Worm (Caenorhabditis elegans) whole organism, L1 larva: ENCODE measurements around the gene ZK154.1.
A peak's percentile ranks its signal among the peaks of the same experiment; 100 is the strongest.

Source experiments
- C16A3.4 ChIP-seq: fragments of 150-350 bp; optimal IDR thresholded peaks from 2 replicates; lab custom pipeline; 2014; ENCODE audit warnings: missing biosample characterization, missing genetic modification characterization
- F16B12.6 ChIP-seq: fragments of 150-350 bp; optimal IDR thresholded peaks from 2 replicates; lab custom pipeline; 2014; ENCODE audit warnings: missing biosample characterization, missing genetic modification characterization
- Y116A8C.19 ChIP-seq: sonication (generic microtip); optimal IDR thresholded peaks from 2 replicates; lab custom pipeline; 2016; ENCODE audit warnings: missing compliant biosample characterization, missing genetic modification characterization, borderline replicate concordance
- aha-1 ChIP-seq: fragments of 150-350 bp; optimal IDR thresholded peaks from 2 replicates; lab custom pipeline; 2014; ENCODE audit warnings: missing biosample characterization, missing genetic modification characterization
- alr-1 ChIP-seq: fragments of 200-800 bp; sonication (Bioruptor generic); optimal IDR thresholded peaks from 2 replicates; lab custom pipeline; 2018; ENCODE audit warnings: borderline replicate concordance, mild to moderate bottlenecking, missing genetic modification characterization, missing compliant biosample characterization
- aly-2 ChIP-seq: fragments of 150-350 bp; optimal IDR thresholded peaks from 2 replicates; lab custom pipeline; 2014; ENCODE audit warnings: missing biosample characterization, missing genetic modification characterization
- blmp-1 ChIP-seq: fragments of 150-350 bp; optimal IDR thresholded peaks from 2 replicates; lab custom pipeline; 2014; ENCODE audit warnings: missing biosample characterization, missing genetic modification characterization
- ceh-63 ChIP-seq: fragments of 200-800 bp; sonication (Bioruptor generic); optimal IDR thresholded peaks from 2 replicates; lab custom pipeline; 2018; ENCODE audit warnings: mild to moderate bottlenecking, missing genetic modification characterization, missing compliant biosample characterization
- ceh-82 ChIP-seq, 3 experiments: fragments of 150-350 bp in 1 of 3; sonication (generic microtip) in 2 of 3; optimal IDR thresholded peaks; 2 replicates each; lab custom pipeline; 2014 to 2017; ENCODE audit warnings: missing biosample characterization in 3 of 3, missing genetic modification characterization in 3 of 3
- dpl-1 ChIP-seq, 3 experiments: fragments of 150-350 bp in 2 of 3; sonication (generic microtip) in 1 of 3; optimal IDR thresholded peaks; 2 replicates each; lab custom pipeline; 2014 to 2017; ENCODE audit warnings: missing biosample characterization in 3 of 3, missing genetic modification characterization in 3 of 3, missing genetic modification reagents in 3 of 3
- dsc-1 ChIP-seq: sonication (generic microtip); optimal IDR thresholded peaks from 2 replicates; lab custom pipeline; 2016; ENCODE audit warnings: mild to moderate bottlenecking, missing genetic modification characterization, missing compliant biosample characterization
- egl-27 ChIP-seq, 2 experiments: fragments of 150-350 bp in 1 of 2; sonication (generic microtip); optimal IDR thresholded peaks; 3 replicates each; lab custom pipeline; 2017 to 2018; ENCODE audit warnings: missing biosample characterization in 2 of 2, missing genetic modification characterization in 2 of 2, missing genetic modification reagents in 2 of 2
- elt-3 ChIP-seq, 6 experiments: fragments of 150-350 bp in 1 of 6; sonication (generic microtip); optimal IDR thresholded peaks; 2 replicates each; lab custom pipeline; 2017 to 2018; ENCODE audit warnings: missing biosample characterization in 6 of 6, missing genetic modification characterization in 6 of 6, inconsistent platforms in 1 of 6
- fkh-4 ChIP-seq: sonication (generic microtip); optimal IDR thresholded peaks from 2 replicates; lab custom pipeline; 2016; ENCODE audit warnings: missing compliant biosample characterization, missing genetic modification characterization, borderline replicate concordance
- fkh-8 ChIP-seq: sonication (generic microtip); optimal IDR thresholded peaks from 2 replicates; lab custom pipeline; 2016; ENCODE audit warnings: mild to moderate bottlenecking, missing genetic modification characterization, missing compliant biosample characterization
- fos-1 ChIP-seq: fragments of 150-350 bp; optimal IDR thresholded peaks from 2 replicates; lab custom pipeline; 2014; ENCODE audit warnings: missing biosample characterization, missing genetic modification characterization
- hlh-17 ChIP-seq: fragments of 200-800 bp; sonication (Bioruptor generic); optimal IDR thresholded peaks from 2 replicates; lab custom pipeline; 2018; ENCODE audit warnings: missing genetic modification characterization, mild to moderate bottlenecking, missing compliant biosample characterization, moderate library complexity, borderline replicate concordance
- irx-1 ChIP-seq: sonication (generic microtip); optimal IDR thresholded peaks from 2 replicates; lab custom pipeline; 2016; ENCODE audit warnings: missing genetic modification characterization, missing compliant biosample characterization
- jun-1 ChIP-seq: fragments of 150-350 bp; optimal IDR thresholded peaks from 2 replicates; lab custom pipeline; 2014; ENCODE audit warnings: missing biosample characterization, missing genetic modification reagents, missing genetic modification characterization
- lin-35 ChIP-seq, 2 experiments: fragments of 150-350 bp; optimal IDR thresholded peaks; 2 replicates each; lab custom pipeline; 2014; ENCODE audit warnings: missing biosample characterization in 2 of 2, missing genetic modification characterization in 2 of 2, missing genetic modification reagents in 2 of 2
- lsy-2 ChIP-seq, 2 experiments: fragments of 150-350 bp; optimal IDR thresholded peaks; 2 replicates each; lab custom pipeline; 2014; ENCODE audit warnings: missing biosample characterization in 2 of 2, missing genetic modification characterization in 2 of 2
- mdl-1 ChIP-seq, 2 experiments: fragments of 150-350 bp; optimal IDR thresholded peaks; 2 replicates each; lab custom pipeline; 2014 to 2017; ENCODE audit warnings: missing biosample characterization in 2 of 2, missing genetic modification characterization in 2 of 2, inconsistent platforms in 1 of 2
- nhr-19 ChIP-seq: fragments of 200-800 bp; sonication (Bioruptor generic); conservative IDR thresholded peaks from 2 replicates; pipeline ENCODE4 v1.3.6; 2022; ENCODE audit warnings: missing genetic modification characterization, missing compliant biosample characterization
- nhr-71 ChIP-seq: sonication (generic microtip); optimal IDR thresholded peaks from 2 replicates; lab custom pipeline; 2016; ENCODE audit warnings: mild to moderate bottlenecking, missing genetic modification characterization, moderate library complexity, missing compliant biosample characterization
- nhr-76 ChIP-seq: sonication (generic microtip); optimal IDR thresholded peaks from 2 replicates; lab custom pipeline; 2017; ENCODE audit warnings: missing biosample characterization, missing genetic modification characterization
- nhr-77 ChIP-seq: fragments of 150-350 bp; optimal IDR thresholded peaks from 2 replicates; lab custom pipeline; 2014; ENCODE audit warnings: missing biosample characterization, missing genetic modification characterization
- nhr-84 ChIP-seq: sonication (generic microtip); optimal IDR thresholded peaks from 2 replicates; lab custom pipeline; 2017; ENCODE audit warnings: missing biosample characterization, missing genetic modification characterization
- nhr-85 ChIP-seq: sonication (generic microtip); peaks from one replicate; lab custom pipeline; 2016; ENCODE audit warnings: missing genetic modification characterization, inconsistent platforms, missing compliant biosample characterization
- nhr-90 ChIP-seq: sonication (generic microtip); optimal IDR thresholded peaks from 2 replicates; lab custom pipeline; 2016; ENCODE audit warnings: mild to moderate bottlenecking, missing genetic modification characterization, missing compliant biosample characterization; ENCODE audit not compliant: poor library complexity
- pax-3 ChIP-seq: fragments of 200-800 bp; sonication (Bioruptor generic); optimal IDR thresholded peaks from 2 replicates; lab custom pipeline; 2018; ENCODE audit warnings: mild to moderate bottlenecking, missing genetic modification characterization, moderate library complexity, missing compliant biosample characterization
- skn-1 ChIP-seq: fragments of 150-350 bp; optimal IDR thresholded peaks from 2 replicates; lab custom pipeline; 2014; ENCODE audit warnings: missing biosample characterization, missing genetic modification characterization
- snu-23 ChIP-seq: sonication (generic microtip); optimal IDR thresholded peaks from 2 replicates; lab custom pipeline; 2016; ENCODE audit warnings: missing genetic modification characterization, missing compliant biosample characterization
- sox-4 ChIP-seq: sonication (generic microtip); optimal IDR thresholded peaks from 2 replicates; lab custom pipeline; 2016; ENCODE audit warnings: missing genetic modification characterization, missing compliant biosample characterization
- sptf-1 ChIP-seq: fragments of 150-350 bp; optimal IDR thresholded peaks from 2 replicates; lab custom pipeline; 2014; ENCODE audit warnings: missing biosample characterization, missing genetic modification characterization
- unc-130 ChIP-seq: fragments of 150-350 bp; optimal IDR thresholded peaks from 2 replicates; lab custom pipeline; 2017; ENCODE audit warnings: missing biosample characterization, missing genetic modification characterization, inconsistent platforms
- unc-62 ChIP-seq: fragments of 150-350 bp; optimal IDR thresholded peaks from 2 replicates; lab custom pipeline; 2014; ENCODE audit warnings: missing biosample characterization, missing genetic modification reagents, missing genetic modification characterization
- unc-86 ChIP-seq: sonication (generic microtip); optimal IDR thresholded peaks from 2 replicates; lab custom pipeline; 2016; ENCODE audit warnings: missing genetic modification characterization, missing compliant biosample characterization
- vab-15 ChIP-seq: sonication (generic microtip); optimal IDR thresholded peaks from 2 replicates; lab custom pipeline; 2017; ENCODE audit warnings: missing genotype, mild to moderate bottlenecking, missing genetic modification characterization, missing compliant biosample characterization
- xbp-1 ChIP-seq: sonication (generic microtip); optimal IDR thresholded peaks from 2 replicates; lab custom pipeline; 2016; ENCODE audit warnings: missing genetic modification characterization, missing compliant biosample characterization
- zag-1 ChIP-seq: fragments of 150-350 bp; optimal IDR thresholded peaks from 2 replicates; lab custom pipeline; 2014; ENCODE audit warnings: missing biosample characterization, missing genetic modification characterization
- ztf-4 ChIP-seq: fragments of 150-350 bp; optimal IDR thresholded peaks from 2 replicates; lab custom pipeline; 2014; ENCODE audit warnings: missing biosample characterization, missing genetic modification characterization

ZK154.1 gene

DNA sequence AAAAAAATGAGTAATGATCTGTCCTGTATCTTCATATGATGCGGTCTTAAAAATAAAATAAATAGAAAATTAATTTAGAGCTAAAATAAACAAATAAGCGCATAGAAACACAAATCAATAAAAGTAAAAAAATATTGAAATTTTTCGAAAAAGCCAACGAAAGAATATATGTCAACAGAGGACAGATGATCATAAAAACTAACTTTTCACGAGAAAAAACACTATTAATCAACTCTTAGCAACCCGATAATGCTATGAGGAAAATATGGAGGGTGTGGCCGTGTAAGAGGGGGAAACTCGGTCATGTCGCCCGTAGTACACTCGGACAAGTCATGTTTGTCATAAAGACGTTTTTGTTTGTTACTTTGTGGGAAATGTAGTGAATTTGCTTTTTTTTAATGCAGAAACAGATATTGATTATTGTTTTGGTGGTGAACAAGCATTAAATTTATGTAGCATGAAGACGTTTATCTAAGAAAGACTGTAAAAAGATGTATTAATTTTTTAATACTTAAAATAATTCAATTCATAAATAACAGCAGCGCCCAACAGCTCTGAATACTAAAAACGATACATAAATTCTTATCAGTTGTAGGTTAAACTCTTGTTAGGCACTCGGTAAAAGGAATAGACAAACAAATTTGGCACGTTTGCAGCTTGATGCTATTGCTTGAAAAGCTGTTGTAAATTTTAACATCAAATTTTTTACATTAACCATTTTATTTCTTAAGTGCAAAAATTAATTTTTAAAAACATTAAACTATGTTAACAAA is 19.1 kb downstream of the ZK154.1 start, which contains the start of gene adm-4 (continued):
- TF ChIP-seq unc-62 (GFP tag; lab: Kevin White, UChicago) (no peak), nhr-90 (tag; lab: Kevin White, UChicago) (peak; percentile 67), sox-4 (tag; lab: Kevin White, UChicago) (peak; percentile 46), ceh-82 (tag; optimal IDR thresholded peaks at IDR 0.05; lab: Kevin White, UChicago) (peak in 1 of 3 experiments; percentile 28), alr-1 (tag; lab: Kevin White, UChicago) (no peak), xbp-1 (tag; lab: Kevin White, UChicago) (peak; percentile 64), irx-1 (tag; lab: Kevin White, UChicago) (peak; percentile 66), sptf-1 (no peak), aly-2 (no peak), Y116A8C.19 (no peak)
- TF ChIP-seq, all 84 proteins: peak for 35

DNA sequence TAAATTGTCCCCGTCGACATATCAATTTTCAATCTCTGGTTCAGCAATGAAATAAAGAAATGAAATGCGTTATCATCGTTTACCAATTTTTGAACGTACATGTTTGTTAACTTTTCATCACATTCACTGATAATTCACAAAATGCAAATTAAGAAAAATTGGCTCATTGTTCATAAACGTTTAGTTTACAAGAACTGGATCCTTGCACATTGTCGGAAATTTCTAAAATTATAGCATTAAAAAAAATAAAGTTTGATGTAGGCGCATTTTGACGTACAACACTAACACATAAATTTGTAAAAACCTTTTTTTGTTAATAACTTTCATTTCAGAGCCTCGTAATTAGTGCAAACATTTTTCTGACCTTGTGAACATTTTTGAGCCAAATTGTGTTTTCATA is 20.3 kb downstream of the ZK154.1 start, which contains the start of gene gpx-7:
gpx-7 (minus strand) TSS at position 101 of the 400 bp plus-strand sequence.
- TF ChIP-seq aly-2 (no peak), fkh-8 (tag; lab: Kevin White, UChicago) (no peak), nhr-90 (tag; lab: Kevin White, UChicago) (no peak), nhr-77 (tag; lab: Kevin White, UChicago) (no peak), egl-27 (tag; optimal IDR thresholded peaks at IDR 0.05; lab: Kevin White, UChicago) (no peak), skn-1 (tag; lab: Kevin White, UChicago) (no peak), unc-130 (tag; lab: Kevin White, UChicago) (no peak), dpl-1 (GFP tag; optimal IDR thresholded peaks at IDR 0.05; lab: Kevin White, UChicago) (no peak), zag-1 (tag; lab: Kevin White, UChicago) (no peak), nhr-76 (no peak), aha-1 (tag; lab: Kevin White, UChicago) (no peak), dsc-1 (tag; lab: Kevin White, UChicago) (no peak), jun-1 (tag; lab: Kevin White, UChicago) (no peak), pax-3 (tag; lab: Kevin White, UChicago) (no peak), snu-23 (GFP tag; lab: Kevin White, UChicago) (no peak), unc-62 (GFP tag; lab: Kevin White, UChicago) (no peak), F16B12.6 (no peak), fos-1 (tag; lab: Kevin White, UChicago) (no peak), hlh-17 (GFP tag; lab: Kevin White, UChicago) (no peak), elt-3 (tag; optimal IDR thresholded peaks at IDR 0.05; lab: Kevin White, UChicago) (no peak)

DNA sequence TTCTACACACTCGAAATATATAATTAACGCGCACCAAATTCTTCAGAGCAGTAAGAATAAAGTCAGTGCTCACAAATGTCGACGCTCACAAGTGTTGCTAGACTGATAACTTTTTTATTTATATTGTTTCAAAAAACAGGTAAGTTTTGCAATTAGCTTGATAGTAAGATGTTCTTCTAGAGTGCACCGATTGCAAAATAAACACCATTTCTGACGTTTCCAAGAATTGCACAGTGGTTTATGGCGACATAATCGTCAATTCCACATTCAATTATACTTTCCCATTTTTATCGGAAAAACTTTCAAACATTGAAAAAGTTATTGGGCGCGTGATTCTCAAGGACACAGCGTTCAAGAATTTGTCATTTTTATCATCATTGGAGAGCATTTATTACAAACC is 21.0 kb downstream of the ZK154.1 start:
- no peak for TF ChIP-seq ceh-63

DNA sequence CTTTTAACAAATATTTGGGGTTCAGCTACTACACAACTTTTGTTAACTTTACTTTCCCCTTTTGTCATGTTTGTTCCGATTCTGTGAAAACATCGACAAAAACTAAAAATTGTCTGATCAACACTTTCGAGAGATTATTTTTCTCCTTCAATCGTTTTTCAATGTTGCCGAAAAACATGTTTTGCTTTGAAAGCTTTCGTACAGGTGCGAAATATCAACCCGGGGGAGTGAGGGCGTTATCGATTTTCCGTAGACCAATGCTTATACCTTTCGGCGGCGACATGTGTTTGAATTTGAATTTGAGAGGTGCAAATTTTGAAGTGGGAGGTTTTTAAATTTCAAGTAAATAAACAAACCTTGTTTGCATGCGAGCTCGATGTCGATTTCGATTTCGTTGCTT is 29.0 kb downstream of the ZK154.1 start:
- no peak for TF ChIP-seq sptf-1
- peak; percentile 2 for TF ChIP-seq blmp-1 (tag; lab: Kevin White, UChicago)

DNA sequence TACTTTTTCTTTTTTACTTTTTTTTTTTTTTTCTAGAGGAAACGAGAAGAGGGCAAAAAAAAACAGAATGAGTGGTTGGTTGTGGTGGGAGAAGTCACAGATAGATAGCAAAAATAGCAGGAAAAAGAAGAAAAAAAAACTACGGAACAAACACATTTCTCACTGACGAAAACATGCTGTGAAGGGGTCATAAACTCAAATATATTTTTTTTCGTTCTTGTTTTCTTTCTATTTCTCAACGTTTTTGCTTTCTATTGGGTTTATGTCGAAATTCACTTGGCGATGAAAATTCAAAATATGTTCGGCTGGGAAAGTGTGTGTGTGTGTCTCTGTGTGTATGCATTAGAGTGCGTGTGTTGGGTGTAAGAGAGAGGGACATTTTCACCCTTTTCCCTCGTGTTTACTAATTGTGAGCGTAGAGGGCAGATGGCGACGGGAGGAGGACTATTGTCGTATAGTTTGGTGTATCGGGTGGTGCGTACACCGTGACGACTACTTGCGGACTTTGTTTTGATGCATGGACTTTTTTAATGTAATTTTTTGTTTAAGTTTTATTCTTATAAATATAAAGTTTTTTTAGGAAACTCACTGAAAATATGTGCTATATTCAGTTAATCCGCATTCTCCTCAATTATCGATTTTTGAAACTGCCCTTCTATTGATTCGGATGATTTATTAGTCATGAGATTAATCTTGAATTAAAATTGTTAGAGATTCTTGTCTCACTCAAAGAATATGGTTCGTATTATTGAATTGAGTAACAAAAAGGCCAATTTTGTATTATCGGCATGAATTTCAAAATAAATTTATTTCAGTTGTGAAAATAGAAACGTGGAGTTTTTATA is 30.2 kb downstream of the ZK154.1 start:
- TF ChIP-seq vab-15 (tag; lab: Kevin White, UChicago) (peak; percentile 3), fkh-4 (no peak), sox-4 (tag; lab: Kevin White, UChicago) (no peak), nhr-71 (tag; lab: Kevin White, UChicago) (peak; percentile 69), irx-1 (tag; lab: Kevin White, UChicago) (peak; percentile 43), nhr-19 (GFP tag; lab: Robert Waterston, UW) (peak; percentile 39; the same call in 1 of the 2 replicates), xbp-1 (tag; lab: Kevin White, UChicago) (peak; percentile 57), C16A3.4 (tag; lab: Kevin White, UChicago) (peak; percentile 52), nhr-85 (tag; lab: Kevin White, UChicago) (peak; percentile 73), snu-23 (GFP tag; lab: Kevin White, UChicago) (peak; percentile 77), ceh-82 (tag; optimal IDR thresholded peaks at IDR 0.05; lab: Kevin White, UChicago) (peak in 2 of 3 experiments; percentile 42 to 48), ztf-4 (tag; lab: Kevin White, UChicago) (peak; percentile 11), lsy-2 (tag; optimal IDR thresholded peaks at IDR 0.05; lab: Kevin White, UChicago) (peak; percentile 47 to 68), nhr-77 (tag; lab: Kevin White, UChicago) (no peak), unc-86 (tag; lab: Kevin White, UChicago) (peak; percentile 41), mdl-1 (tag; optimal IDR thresholded peaks at IDR 0.05; lab: Kevin White, UChicago) (peak in 1 of 2 experiments; percentile 63), lin-35 (GFP tag; optimal IDR thresholded peaks at IDR 0.05; lab: Kevin White, UChicago) (peak; percentile 60 to 64), nhr-84 (no peak)
